Worm (Caenorhabditis elegans) whole organism, young adult: ENCODE results near the gene pigq-1.

Experiments used
- B0035.1 ChIP-seq: sonication (generic microtip); optimal IDR thresholded peaks from 2 replicates; lab custom pipeline; 2016; ENCODE audit warnings: missing genetic modification characterization, mild to moderate bottlenecking, missing compliant biosample characterization, missing genotype, missing genetic modification reagents
- K12H6.12 ChIP-seq: fragments of 200-800 bp; sonication (Bioruptor generic); optimal IDR thresholded peaks from 2 replicates; lab custom pipeline; 2018; ENCODE audit warnings: mild to moderate bottlenecking, missing genetic modification characterization, missing compliant biosample characterization
- Y53F4B.3 ChIP-seq: fragments of 200-800 bp; sonication (Bioruptor generic); IDR thresholded peaks from 2 replicates; pipeline ENCODE4 v1.3.6; 2022; ENCODE audit warnings: missing genetic modification reagents, missing genetic modification characterization, missing compliant biosample characterization
- Y79H2A.3 ChIP-seq: fragments of 200-800 bp; sonication (Bioruptor generic); conservative IDR thresholded peaks from 2 replicates; pipeline ENCODE4 v1.3.6; 2022; ENCODE audit warnings: missing genetic modification reagents, missing genetic modification characterization, missing compliant biosample characterization
- aptf-2 ChIP-seq: fragments of 200-800 bp; sonication (Bioruptor generic); conservative IDR thresholded peaks from 2 replicates; pipeline ENCODE4 v1.3.6; 2022; ENCODE audit warnings: missing genetic modification reagents, missing genetic modification characterization, missing compliant biosample characterization
- bed-1 ChIP-seq: fragments of 200-800 bp; sonication (Bioruptor generic); IDR thresholded peaks from 2 replicates; pipeline ENCODE4 v1.3.6; 2022; ENCODE audit warnings: missing genetic modification reagents, missing genetic modification characterization, missing compliant biosample characterization
- ceh-40 ChIP-seq: fragments of 200-800 bp; sonication (Bioruptor generic); IDR thresholded peaks from 2 replicates; pipeline ENCODE4 v1.3.6; 2022; ENCODE audit warnings: missing genetic modification characterization, missing compliant biosample characterization
- chd-7 ChIP-seq: sonication (generic microtip); optimal IDR thresholded peaks from 2 replicates; lab custom pipeline; 2016; ENCODE audit warnings: mild to moderate bottlenecking, missing genetic modification characterization, moderate library complexity, missing compliant biosample characterization
- dox-1 ChIP-seq: fragments of 200-800 bp; sonication (Bioruptor generic); IDR thresholded peaks from 2 replicates; pipeline ENCODE4 v1.3.6; 2022; ENCODE audit warnings: missing genetic modification reagents, missing genetic modification characterization, missing compliant biosample characterization
- dpff-1 ChIP-seq: sonication (generic microtip); optimal IDR thresholded peaks from 2 replicates; lab custom pipeline; 2017; ENCODE audit warnings: mild to moderate bottlenecking, missing genetic modification characterization, missing compliant biosample characterization
- dpl-1 ChIP-seq: fragments of 150-350 bp; optimal IDR thresholded peaks from 2 replicates; lab custom pipeline; 2014; ENCODE audit warnings: missing biosample characterization, missing genetic modification reagents, missing genetic modification characterization
- egl-44 ChIP-seq: fragments of 200-800 bp; sonication (Bioruptor generic); IDR thresholded peaks from 2 replicates; pipeline ENCODE4 v1.3.6; 2022; ENCODE audit warnings: missing genetic modification reagents, missing genetic modification characterization, missing compliant biosample characterization
- ekl-4 ChIP-seq: fragments of 200-800 bp; sonication (Bioruptor generic); IDR thresholded peaks from 2 replicates; pipeline ENCODE4 v1.3.6; 2022; ENCODE audit warnings: missing genetic modification reagents, missing genetic modification characterization, missing compliant biosample characterization
- hlh-12 ChIP-seq: sonication (generic microtip); optimal IDR thresholded peaks from 2 replicates; lab custom pipeline; 2016; ENCODE audit warnings: missing genetic modification characterization, missing compliant biosample characterization
- hrde-1 ChIP-seq: sonication (generic microtip); optimal IDR thresholded peaks from 2 replicates; lab custom pipeline; 2016; ENCODE audit warnings: missing genetic modification characterization, mild to moderate bottlenecking, missing compliant biosample characterization, moderate library complexity, missing genotype, missing genetic modification reagents, borderline replicate concordance
- hsf-1 ChIP-seq: fragments of 200-800 bp; sonication (Bioruptor generic); IDR thresholded peaks from 2 replicates; pipeline ENCODE4 v1.3.6; 2022; ENCODE audit warnings: missing genetic modification reagents, missing genetic modification characterization, missing compliant biosample characterization
- lag-1 ChIP-seq: fragments of 200-800 bp; sonication (Bioruptor generic); IDR thresholded peaks from 2 replicates; pipeline ENCODE4 v1.3.6; 2022; ENCODE audit warnings: missing genetic modification reagents, missing genetic modification characterization, missing compliant biosample characterization
- lin-40 ChIP-seq: sonication (generic microtip); optimal IDR thresholded peaks from 2 replicates; lab custom pipeline; 2016; ENCODE audit warnings: missing genetic modification characterization, mild to moderate bottlenecking, missing compliant biosample characterization, missing genotype, missing genetic modification reagents
- madf-10 ChIP-seq: sonication (generic microtip); optimal IDR thresholded peaks from 2 replicates; lab custom pipeline; 2016; ENCODE audit warnings: mild to moderate bottlenecking, missing genetic modification characterization, missing compliant biosample characterization
- madf-3 ChIP-seq: fragments of 200-800 bp; sonication (Bioruptor generic); IDR thresholded peaks from 2 replicates; pipeline ENCODE4 v1.3.6; 2022; ENCODE audit warnings: missing genetic modification reagents, missing genetic modification characterization, missing compliant biosample characterization
- mxl-1 ChIP-seq: sonication (generic microtip); optimal IDR thresholded peaks from 2 replicates; lab custom pipeline; 2016; ENCODE audit warnings: missing genetic modification characterization, missing compliant biosample characterization
- nhr-90 ChIP-seq: sonication (generic microtip); optimal IDR thresholded peaks from 2 replicates; lab custom pipeline; 2016; ENCODE audit warnings: missing genotype, mild to moderate bottlenecking, missing genetic modification characterization, missing compliant biosample characterization
- rpc-1 ChIP-seq, 2 experiments: fragments of 150-350 bp in 1 of 2; sonication (generic microtip) in 1 of 2; optimal IDR thresholded peaks; 2 replicates each; lab custom pipeline; 2014 to 2018; ENCODE audit warnings: missing biosample characterization in 1 of 2, missing genetic modification characterization in 1 of 2, missing genetic modification reagents in 1 of 2, missing genotype in 1 of 2
- sdz-38 ChIP-seq: sonication (generic microtip); optimal IDR thresholded peaks from 2 replicates; lab custom pipeline; 2016; ENCODE audit warnings: missing genotype, missing genetic modification characterization, missing compliant biosample characterization
- snpc-3.4 ChIP-seq: sonication (generic microtip); optimal IDR thresholded peaks from 2 replicates; lab custom pipeline; 2017; ENCODE audit warnings: missing genetic modification characterization, mild to moderate bottlenecking, missing compliant biosample characterization, antibody characterized with exemption, moderate library complexity, missing genotype, missing genetic modification reagents
- tbx-9 ChIP-seq: sonication (generic microtip); optimal IDR thresholded peaks from 2 replicates; lab custom pipeline; 2016; ENCODE audit warnings: borderline replicate concordance, missing genetic modification characterization, inconsistent platforms, missing compliant biosample characterization
- tlf-1 ChIP-seq: fragments of 200-800 bp; sonication (Bioruptor generic); optimal IDR thresholded peaks from 2 replicates; lab custom pipeline; 2018; ENCODE audit warnings: mild to moderate bottlenecking, missing genetic modification characterization, missing compliant biosample characterization
- unc-130 ChIP-seq: sonication (generic microtip); optimal IDR thresholded peaks from 2 replicates; lab custom pipeline; 2016; ENCODE audit warnings: missing genetic modification reagents, missing genetic modification characterization, missing compliant biosample characterization
- ztf-22 ChIP-seq: fragments of 200-800 bp; sonication (Bioruptor generic); optimal IDR thresholded peaks from 2 replicates; lab custom pipeline; 2018; ENCODE audit warnings: mild to moderate bottlenecking, missing genetic modification characterization, moderate library complexity, missing compliant biosample characterization
- ztf-25 ChIP-seq: fragments of 200-800 bp; sonication (Bioruptor generic); IDR thresholded peaks from 2 replicates; pipeline ENCODE4 v1.3.6; 2022; ENCODE audit warnings: missing genetic modification reagents, missing genetic modification characterization, missing compliant biosample characterization
- ztf-26 ChIP-seq: sonication (generic microtip); optimal IDR thresholded peaks from 2 replicates; lab custom pipeline; 2017; ENCODE audit warnings: missing genetic modification characterization, missing compliant biosample characterization
- ztf-28 ChIP-seq: fragments of 200-800 bp; sonication (Bioruptor generic); IDR thresholded peaks from 2 replicates; pipeline ENCODE4 v1.3.6; 2022; ENCODE audit warnings: missing genetic modification reagents, missing genetic modification characterization, missing compliant biosample characterization

The pigq-1 gene

DNA sequence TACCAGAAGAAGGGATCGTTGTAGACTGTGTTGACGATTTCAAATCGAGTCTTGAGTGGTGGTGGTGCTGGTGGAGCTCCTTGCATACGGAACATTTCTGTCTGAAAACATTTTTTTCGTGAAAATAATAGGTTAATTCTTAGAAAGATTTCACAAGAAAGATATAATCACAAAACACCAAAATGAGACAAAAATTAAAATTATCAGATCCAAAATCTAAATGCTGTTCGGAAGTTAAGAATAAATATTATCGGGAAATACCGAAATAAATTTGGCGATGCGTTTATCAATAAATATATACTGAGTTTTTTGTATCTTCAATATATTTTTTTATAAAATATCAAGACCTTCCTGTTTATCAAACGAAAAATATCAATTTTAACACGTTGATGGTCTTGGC, 31.4 kb upstream of the pigq-1 start, which contains the start of gene C08F8.9:
Gene C08F8.9 (minus strand): TSS at position 101 of the 400 bp plus-strand sequence.
- TF ChIP-seq ekl-4 (GFP tag; lab: Robert Waterston, UW) = no peak
- no peak for TF ChIP-seq unc-130 (GFP tag; lab: Kevin White, UChicago)
- TF ChIP-seq dpff-1 (tag; lab: Kevin White, UChicago) = no peak
- TF ChIP-seq hsf-1 (GFP tag; lab: Robert Waterston, UW) = no peak
- TF ChIP-seq ztf-26 (tag; lab: Kevin White, UChicago) = no peak
- TF ChIP-seq tbx-9 (tag; lab: Kevin White, UChicago) = no peak

DNA sequence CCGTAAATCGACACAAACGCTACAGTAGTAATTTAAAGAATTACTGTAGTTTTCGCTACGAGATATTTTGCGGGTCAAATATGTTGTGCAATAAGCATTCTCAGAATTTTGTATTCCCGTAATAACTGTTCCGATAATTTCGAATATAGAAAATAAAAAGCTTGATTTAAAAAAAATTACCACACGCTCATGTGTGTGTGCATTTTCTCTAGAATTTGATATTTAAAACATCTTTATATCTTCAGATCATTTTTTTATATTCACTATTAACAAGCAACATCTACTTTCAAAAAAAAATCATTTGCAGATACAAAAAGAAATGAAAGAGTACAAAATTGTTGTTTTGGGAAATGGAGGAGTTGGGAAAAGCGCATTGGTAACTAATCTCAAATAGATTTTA, 29.9 kb upstream of the pigq-1 start, which contains the start of gene rap-3:
Gene rap-3 (plus strand): TSS at position 301 of the 400 bp plus-strand sequence.
- TF ChIP-seq rpc-1 (optimal IDR thresholded peaks at IDR 0.05; lab: Kevin White, UChicago) = no peak
- no peak for TF ChIP-seq rpc-1 (tag; optimal IDR thresholded peaks at IDR 0.05; lab: Kevin White, UChicago)
- TF ChIP-seq dpff-1 (tag; lab: Kevin White, UChicago) = no peak
- TF ChIP-seq B0035.1 (tag; lab: Kevin White, UChicago) = no peak
- no peak for TF ChIP-seq Y79H2A.3
- TF ChIP-seq ztf-25 (GFP tag; lab: Robert Waterston, UW) = no peak
- TF ChIP-seq aptf-2 (GFP tag; lab: Robert Waterston, UW) = no peak
- TF ChIP-seq nhr-90 (tag; lab: Kevin White, UChicago) = no peak
- TF ChIP-seq tlf-1 (GFP tag; lab: Kevin White, UChicago) = no peak
- TF ChIP-seq hlh-12 (tag; lab: Kevin White, UChicago) = no peak
- no peak for TF ChIP-seq madf-3 (GFP tag; lab: Robert Waterston, UW)
- TF ChIP-seq snpc-3.4 (tag; lab: Kevin White, UChicago) = no peak
- no peak for TF ChIP-seq dox-1

DNA sequence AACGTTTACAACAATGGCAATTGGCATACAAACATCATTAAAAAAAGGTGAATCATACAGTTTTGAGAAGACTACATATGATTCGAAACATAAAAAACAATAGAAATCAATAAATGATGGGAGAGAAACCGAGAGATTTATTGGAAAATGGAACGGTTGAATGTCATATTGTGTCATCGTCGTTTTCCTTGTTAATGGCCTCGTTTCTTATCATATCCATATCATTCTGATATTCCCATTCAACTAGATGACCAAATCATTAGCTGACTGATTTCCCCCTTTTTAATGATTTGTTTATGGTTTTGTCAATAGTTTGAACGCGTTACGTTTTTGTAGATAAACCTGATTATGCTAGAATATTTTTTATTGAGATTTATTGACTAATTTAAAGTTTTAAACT, 27.7 kb upstream of the pigq-1 start:
- TF ChIP-seq mxl-1 (tag; lab: Kevin White, UChicago) = no peak
- no peak for TF ChIP-seq K12H6.12
- no peak for TF ChIP-seq tbx-9 (tag; lab: Kevin White, UChicago)
- TF ChIP-seq bed-1 (GFP tag; lab: Robert Waterston, UW) = no peak
- TF ChIP-seq lin-40 (tag; lab: Kevin White, UChicago) = no peak
- TF ChIP-seq ceh-40 (GFP tag; lab: Robert Waterston, UW) = no peak
- no peak for TF ChIP-seq B0035.1 (tag; lab: Kevin White, UChicago)
- TF ChIP-seq Y53F4B.3 = no peak
- TF ChIP-seq ztf-25 (GFP tag; lab: Robert Waterston, UW) = no peak
- no peak for TF ChIP-seq ztf-22 (GFP tag; lab: Kevin White, UChicago)
- TF ChIP-seq hlh-12 (tag; lab: Kevin White, UChicago) = no peak

DNA sequence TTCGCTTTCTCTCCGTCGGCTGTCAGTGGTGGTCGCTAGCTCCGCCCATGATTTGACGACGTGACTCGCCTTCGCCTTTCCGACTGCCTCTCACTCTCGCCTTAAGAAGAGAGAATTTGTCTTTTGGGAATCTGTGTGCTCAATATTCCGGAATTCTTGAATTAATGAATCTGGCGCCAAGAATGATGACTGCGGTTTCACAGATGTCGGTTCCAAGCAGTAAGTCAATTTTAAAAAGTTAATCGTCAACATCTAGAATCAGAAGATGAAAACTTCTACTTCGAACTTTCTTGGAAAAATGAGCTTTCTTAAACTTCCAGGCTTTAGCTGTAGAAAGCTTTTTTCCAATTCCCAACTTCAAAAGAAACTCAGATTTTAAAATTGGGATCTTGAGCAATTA, 22.6 kb upstream of the pigq-1 start, which contains the start of gene nhr-67:
Gene nhr-67 (plus strand): TSS at position 97 of the 400 bp plus-strand sequence.
- no peak for TF ChIP-seq egl-44
- TF ChIP-seq aptf-2 (GFP tag; lab: Robert Waterston, UW) = no peak
- no peak for TF ChIP-seq chd-7 (tag; lab: Kevin White, UChicago)
- no peak for TF ChIP-seq Y53F4B.3
- no peak for TF ChIP-seq ztf-28 (GFP tag; lab: Robert Waterston, UW)
- no peak for TF ChIP-seq hrde-1 (tag; lab: Kevin White, UChicago)
- TF ChIP-seq sdz-38 (tag; lab: Kevin White, UChicago) = no peak
- TF ChIP-seq madf-10 (tag; lab: Kevin White, UChicago) = no peak
- TF ChIP-seq, all 124 proteins: peak for 0

DNA sequence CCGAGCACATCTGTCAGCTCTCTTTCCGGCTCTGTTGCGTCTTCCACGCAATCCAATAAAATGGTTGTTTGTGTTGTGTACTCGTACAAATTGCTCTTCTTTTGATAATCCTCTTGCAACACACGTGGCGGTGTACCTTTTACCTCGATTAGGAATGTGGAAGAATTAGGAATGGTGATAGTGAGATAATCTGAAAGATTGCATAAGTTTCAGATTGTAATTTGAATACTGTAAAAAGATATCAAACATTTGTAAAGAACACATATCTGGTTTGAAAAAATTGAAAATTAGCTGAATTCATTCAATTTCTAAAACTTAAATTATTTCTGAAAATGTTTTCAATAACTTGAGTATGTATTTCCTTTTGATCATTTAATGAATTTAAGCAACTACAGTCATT, 17.8 kb upstream of the pigq-1 start, which contains the start of gene C08F8.6:
Gene C08F8.6 (minus strand): TSS at position 101 of the 400 bp plus-strand sequence.
- TF ChIP-seq dpl-1 = no peak
- 0 out of 2 replicates have a peak, but pooled peaks have one; percentile 44 for TF ChIP-seq lag-1 (GFP tag; lab: Robert Waterston, UW)
- TF ChIP-seq, all 124 proteins: peak for 1
